Fruit fly (Drosophila melanogaster) whole organism, adult: ENCODE results near the gene CG2444.

Experiments
- CG11617 ChIP-seq: fragments of 200-800 bp; sonication (Bioruptor generic); optimal IDR thresholded peaks from 2 replicates; lab custom pipeline; 2017; ENCODE audit warnings: mild to moderate bottlenecking, missing biosample characterization, missing genetic modification reagents, missing genetic modification characterization
- CG12768 ChIP-seq: fragments of 200-800 bp; sonication (Bioruptor generic); optimal IDR thresholded peaks from 2 replicates; lab custom pipeline; 2017; ENCODE audit warnings: missing biosample characterization, missing genetic modification characterization, mild to moderate bottlenecking, moderate library complexity, missing genetic modification reagents
- CG14711 ChIP-seq: fragments of 200-800 bp; sonication (Bioruptor generic); optimal IDR thresholded peaks from 2 replicates; lab custom pipeline; 2018; ENCODE audit warnings: missing biosample characterization, mild to moderate bottlenecking, missing genetic modification characterization, moderate library complexity
- CG1620 ChIP-seq: fragments of 200-800 bp; sonication (Bioruptor generic); optimal IDR thresholded peaks from 2 replicates; lab custom pipeline; 2016; ENCODE audit warnings: missing biosample characterization, missing genetic modification characterization
- CG33017 ChIP-seq: fragments of 200-800 bp; sonication (Bioruptor generic); optimal IDR thresholded peaks from 2 replicates; lab custom pipeline; 2018; ENCODE audit warnings: missing biosample characterization, mild to moderate bottlenecking, missing genetic modification characterization, moderate library complexity
- CG5204 ChIP-seq: fragments of 200-800 bp; sonication (Bioruptor generic); optimal IDR thresholded peaks from 2 replicates; lab custom pipeline; 2016; ENCODE audit warnings: missing biosample characterization, missing genetic modification characterization
- CG7045 ChIP-seq: fragments of 200-800 bp; sonication (Bioruptor generic); optimal IDR thresholded peaks from 2 replicates; lab custom pipeline; 2017; ENCODE audit warnings: missing biosample characterization, mild to moderate bottlenecking, missing genetic modification characterization
- CG7101 ChIP-seq: fragments of 200-800 bp; sonication (Bioruptor generic); optimal IDR thresholded peaks from 2 replicates; lab custom pipeline; 2018; ENCODE audit warnings: missing biosample characterization, mild to moderate bottlenecking, missing genetic modification characterization, moderate library complexity
- Clk ChIP-seq: fragments of 200-800 bp; sonication (Bioruptor generic); optimal IDR thresholded peaks from 2 replicates; lab custom pipeline; 2017; ENCODE audit warnings: missing biosample characterization, missing genetic modification characterization
- Crg-1 ChIP-seq: fragments of 200-800 bp; sonication (Bioruptor generic); optimal IDR thresholded peaks from 2 replicates; lab custom pipeline; 2016; ENCODE audit warnings: missing biosample characterization, missing genetic modification characterization
- Hr96 ChIP-seq: fragments of 200-800 bp; sonication (Bioruptor generic); optimal IDR thresholded peaks from 2 replicates; lab custom pipeline; 2016; ENCODE audit warnings: missing biosample characterization, missing genetic modification characterization
- Mnt ChIP-seq: fragments of 200-800 bp; sonication (Bioruptor generic); optimal IDR thresholded peaks from 2 replicates; lab custom pipeline; 2016; ENCODE audit warnings: missing biosample characterization, mild to moderate bottlenecking, missing genetic modification characterization
- bab1 ChIP-seq: fragments of 200-800 bp; sonication (Bioruptor generic); optimal IDR thresholded peaks from 3 replicates; lab custom pipeline; 2019; ENCODE audit warnings: missing biosample characterization, mild to moderate bottlenecking, missing genetic modification characterization, moderate library complexity
- cic ChIP-seq: fragments of 200-800 bp; sonication (Bioruptor generic); optimal IDR thresholded peaks from 2 replicates; lab custom pipeline; 2017; ENCODE audit warnings: missing biosample characterization, mild to moderate bottlenecking, missing genetic modification characterization, moderate library complexity
- cnc ChIP-seq, 2 experiments: fragments of >200 bp; optimal IDR thresholded peaks; 2 replicates each; lab custom pipeline; 2017
- kay ChIP-seq: fragments of 200-800 bp; sonication (Bioruptor generic); peaks from one replicate; lab custom pipeline; 2016; ENCODE audit warnings: missing biosample characterization, missing genetic modification characterization, borderline replicate concordance
- ovo ChIP-seq: fragments of 200-800 bp; sonication (Bioruptor generic); optimal IDR thresholded peaks from 2 replicates; lab custom pipeline; 2016; ENCODE audit warnings: missing biosample characterization, missing genetic modification characterization
- pad ChIP-seq: fragments of 200-800 bp; sonication (Bioruptor generic); optimal IDR thresholded peaks from 3 replicates; lab custom pipeline; 2017; ENCODE audit warnings: missing biosample characterization, missing genetic modification characterization, mild to moderate bottlenecking, moderate library complexity, missing genetic modification reagents
- tj ChIP-seq: fragments of 200-800 bp; sonication (Bioruptor generic); optimal IDR thresholded peaks from 3 replicates; lab custom pipeline; 2017; ENCODE audit warnings: missing biosample characterization, mild to moderate bottlenecking, missing genetic modification characterization, moderate library complexity
- toe ChIP-seq: fragments of 200-800 bp; sonication (Bioruptor generic); optimal IDR thresholded peaks from 2 replicates; lab custom pipeline; 2016; ENCODE audit warnings: missing biosample characterization, missing genetic modification characterization

The CG2444 gene

DNA sequence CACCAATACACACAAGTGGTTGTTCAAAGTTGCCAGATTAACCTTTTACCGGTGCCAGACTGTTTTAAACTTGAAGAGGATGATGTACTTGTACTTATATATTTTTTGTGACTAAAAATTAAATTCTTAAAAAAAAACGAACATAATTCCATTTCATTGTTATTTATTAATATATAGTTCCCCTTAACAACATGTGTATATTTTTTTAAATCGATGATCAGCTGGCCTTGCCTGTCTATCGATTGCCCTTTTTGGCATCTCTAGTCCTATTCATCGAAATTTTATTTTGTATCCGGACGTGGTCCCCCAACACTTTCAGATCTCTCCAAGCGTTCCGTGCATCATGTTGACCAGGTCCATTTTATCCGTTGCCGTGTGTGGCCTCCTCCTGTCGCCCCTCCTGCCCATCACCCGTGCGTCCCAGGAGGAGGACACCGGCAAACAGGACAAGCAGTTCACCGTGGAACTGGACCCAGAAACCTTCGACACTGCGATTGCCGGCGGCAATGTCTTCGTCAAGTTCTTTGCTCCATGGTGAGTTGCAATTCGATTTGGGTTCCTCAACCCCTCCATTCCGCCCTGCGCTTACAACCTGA lies 11.7 kb upstream of the CG2444 start, which contains the start of gene prtp:
Gene prtp, plus strand, starts transcription at position 26 of the 596 bp plus-strand sequence.
- peak; percentile 45 for TF ChIP-seq CG5204 (GFP tag; lab: Kevin White, UChicago)
- TF ChIP-seq CG11617 (GFP tag; lab: Kevin White, UChicago): no peak
- no peak for TF ChIP-seq cnc (optimal IDR thresholded peaks at IDR 0.05; lab: Kevin White, UChicago)
- TF ChIP-seq kay (GFP tag; lab: Kevin White, UChicago): no peak
- no peak for TF ChIP-seq tj
- TF ChIP-seq CG33017 (tag; lab: Kevin White, UChicago): no peak
- TF ChIP-seq Mnt: peak; percentile 54
- no peak for TF ChIP-seq ovo (GFP tag; lab: Kevin White, UChicago)
- no peak for TF ChIP-seq CG1620 (GFP tag; lab: Kevin White, UChicago)
- TF ChIP-seq Crg-1: peak; percentile 15
- TF ChIP-seq Hr96: no peak
- no peak for TF ChIP-seq CG7101
- no peak for TF ChIP-seq pad (GFP tag; lab: Kevin White, UChicago)
- no peak for TF ChIP-seq CG7045
- no peak for TF ChIP-seq toe
- no peak for TF ChIP-seq CG12768 (GFP tag; lab: Kevin White, UChicago)
- TF ChIP-seq bab1: peak; percentile 30
- TF ChIP-seq Clk (GFP tag; lab: Kevin White, UChicago): no peak
- TF ChIP-seq CG14711 (tag; lab: Kevin White, UChicago): peak; percentile 71
- no peak for TF ChIP-seq cic

DNA sequence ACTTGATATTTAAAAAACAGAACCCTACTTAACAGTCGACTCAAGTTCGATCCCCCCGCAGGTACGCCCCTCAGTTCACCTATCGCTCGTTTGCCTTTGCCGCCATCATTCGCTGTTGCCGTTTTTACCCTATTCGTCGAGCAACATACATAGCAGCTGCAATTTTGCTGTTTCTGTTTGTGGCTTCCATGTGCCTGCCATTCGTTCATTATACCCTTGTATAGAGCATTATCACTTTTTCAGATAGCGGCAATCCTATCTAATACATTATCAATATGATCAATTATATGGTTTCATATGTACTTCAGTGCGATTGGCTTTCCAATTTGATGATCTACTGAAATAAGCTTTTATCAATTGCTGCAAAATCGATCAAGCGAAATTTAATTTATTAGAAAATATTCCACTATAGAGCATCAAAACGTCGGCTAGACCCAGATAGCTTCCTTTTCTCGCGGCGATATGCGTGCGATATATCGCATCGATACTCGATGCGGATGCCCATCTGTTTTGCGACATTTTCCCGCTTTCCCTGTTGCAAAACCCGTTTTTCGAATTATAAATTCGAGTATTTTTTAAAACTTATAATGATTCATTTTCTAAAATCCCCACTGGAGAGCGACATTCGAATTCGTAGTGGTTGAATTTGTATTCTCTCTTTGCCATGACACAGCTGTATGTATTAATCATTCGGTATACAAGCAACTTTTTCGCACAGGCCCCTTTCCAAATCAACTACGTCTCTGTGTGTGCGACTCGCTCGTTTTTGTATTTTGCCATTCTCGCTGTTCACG lies 11.0 kb upstream of the CG2444 start:
- TF ChIP-seq bab1 (peak; percentile 91), ovo (GFP tag; lab: Kevin White, UChicago) (peak; percentile 66), cnc (optimal IDR thresholded peaks at IDR 0.05; lab: Kevin White, UChicago) (no peak), CG7101 (peak; percentile 87), tj (peak; percentile 49), toe (peak; percentile 31), CG14711 (tag; lab: Kevin White, UChicago) (peak; percentile 80), CG33017 (tag; lab: Kevin White, UChicago) (peak; percentile 68), CG7045 (peak; percentile 68), Crg-1 (peak; percentile 77), cic (peak; percentile 30), Hr96 (peak; percentile 84), CG11617 (GFP tag; lab: Kevin White, UChicago) (peak; percentile 85), Clk (GFP tag; lab: Kevin White, UChicago) (peak; percentile 38), kay (GFP tag; lab: Kevin White, UChicago) (peak; percentile 79), CG12768 (GFP tag; lab: Kevin White, UChicago) (peak; percentile 63), CG5204 (GFP tag; lab: Kevin White, UChicago) (peak; percentile 68), pad (GFP tag; lab: Kevin White, UChicago) (peak; percentile 74), Mnt (peak; percentile 78), CG1620 (GFP tag; lab: Kevin White, UChicago) (peak; percentile 66)

DNA sequence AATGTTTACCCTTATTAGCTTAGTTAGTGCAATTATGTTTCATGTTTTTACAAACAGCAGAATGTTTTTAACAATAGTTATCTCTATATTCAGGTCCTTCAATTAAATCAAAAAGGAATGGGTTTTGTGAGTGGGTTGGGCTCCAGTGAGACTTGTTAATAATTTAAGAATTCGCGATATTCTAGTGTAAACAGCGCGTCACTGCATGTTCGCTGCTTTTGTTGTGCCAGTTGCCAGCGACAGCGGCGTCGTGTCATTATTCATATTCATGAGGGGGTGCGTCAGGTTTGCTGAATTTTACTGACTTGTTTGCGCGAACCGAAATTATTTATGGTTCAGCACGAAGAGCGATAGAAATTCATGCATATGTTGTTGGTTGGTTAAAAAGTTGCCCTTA lies 10.2 kb upstream of the CG2444 start, which contains the start of gene Amun:
Gene Amun, minus strand, starts transcription at position 303 of the 397 bp plus-strand sequence.
- TF ChIP-seq toe (peak; percentile 27), CG5204 (GFP tag; lab: Kevin White, UChicago) (no peak), CG1620 (GFP tag; lab: Kevin White, UChicago) (peak; percentile 72), CG7045 (no peak), Mnt (no peak), cnc (optimal IDR thresholded peaks at IDR 0.05; lab: Kevin White, UChicago) (no peak), tj (peak; percentile 67), Crg-1 (peak; percentile 69), CG7101 (peak; percentile 48), CG14711 (tag; lab: Kevin White, UChicago) (peak; percentile 46), bab1 (peak; percentile 48), CG12768 (GFP tag; lab: Kevin White, UChicago) (no peak), CG33017 (tag; lab: Kevin White, UChicago) (peak; percentile 15), Hr96 (peak; percentile 39)

DNA sequence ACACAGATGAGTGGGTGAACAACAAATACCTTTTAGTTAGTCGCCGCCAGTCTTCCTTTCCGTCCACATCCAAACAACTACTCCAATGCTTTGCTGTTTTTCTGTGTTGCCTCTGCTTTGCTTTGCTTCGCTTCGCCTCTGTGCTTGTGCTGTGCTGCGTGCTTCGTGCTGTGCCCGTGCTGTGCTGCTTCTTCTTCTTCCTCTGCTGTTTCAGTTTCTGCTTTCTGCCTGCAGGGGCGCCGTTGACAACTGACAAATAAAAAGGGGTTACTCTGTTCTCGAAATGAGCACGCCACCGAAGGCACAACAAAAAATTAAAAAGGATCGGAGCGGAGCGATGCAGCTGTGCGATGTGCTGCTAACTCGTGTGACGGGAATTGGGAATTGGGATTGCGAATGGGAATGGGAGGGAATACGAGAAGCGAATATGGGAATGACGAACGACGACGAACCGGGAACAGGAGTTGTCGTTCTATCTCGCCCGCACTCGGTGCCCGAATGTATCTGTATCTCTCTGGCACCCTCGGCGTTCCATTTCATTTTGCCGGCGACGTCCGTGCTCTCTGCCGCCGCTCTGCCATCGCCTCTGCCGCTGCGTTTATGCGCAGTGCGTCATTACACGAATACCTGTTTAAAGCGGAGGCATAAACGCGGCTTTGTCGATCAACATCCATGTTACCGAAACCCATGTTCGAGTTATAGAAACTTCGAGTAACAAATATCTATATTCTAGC lies 9.6 kb upstream of the CG2444 start:
- peak; percentile 74 for TF ChIP-seq bab1
- peak; percentile 35 for TF ChIP-seq CG14711 (tag; lab: Kevin White, UChicago)
- no peak for TF ChIP-seq pad (GFP tag; lab: Kevin White, UChicago)
- TF ChIP-seq CG11617 (GFP tag; lab: Kevin White, UChicago): peak; percentile 7
- no peak for TF ChIP-seq Hr96
- TF ChIP-seq CG1620 (GFP tag; lab: Kevin White, UChicago): peak; percentile 17
- TF ChIP-seq ovo (GFP tag; lab: Kevin White, UChicago): no peak
- TF ChIP-seq CG7045: no peak
- peak; percentile 75 for TF ChIP-seq tj
- TF ChIP-seq cic: no peak
- TF ChIP-seq CG7101: peak; percentile 41
- TF ChIP-seq cnc (optimal IDR thresholded peaks at IDR 0.05; lab: Kevin White, UChicago): no peak
- no peak for TF ChIP-seq CG12768 (GFP tag; lab: Kevin White, UChicago)
- TF ChIP-seq Crg-1: no peak
- no peak for TF ChIP-seq kay (GFP tag; lab: Kevin White, UChicago)
- peak; percentile 46 for TF ChIP-seq Mnt
